Worm (Caenorhabditis elegans) whole organism, early embryonic: ENCODE measurements around the gene srg-57.

Source experiments
- B0310.2 ChIP-seq: sonication (generic microtip); optimal IDR thresholded peaks from 2 replicates; lab custom pipeline; 2016; ENCODE audit warnings: mild to moderate bottlenecking, missing genetic modification characterization, missing compliant biosample characterization
- F13C5.2 ChIP-seq: sonication (generic microtip); optimal IDR thresholded peaks from 2 replicates; lab custom pipeline; 2017; ENCODE audit warnings: mild to moderate bottlenecking, missing genetic modification characterization, inconsistent platforms, missing compliant biosample characterization
- ama-1 ChIP-seq: fragments of 150-350 bp; optimal IDR thresholded peaks from 2 replicates; lab custom pipeline; 2014
- ceh-13 ChIP-seq: fragments of 200-800 bp; sonication (Bioruptor generic); optimal IDR thresholded peaks from 2 replicates; lab custom pipeline; 2018; ENCODE audit warnings: mild to moderate bottlenecking, missing genetic modification characterization, missing compliant biosample characterization
- ceh-36 ChIP-seq: sonication (generic microtip); optimal IDR thresholded peaks from 2 replicates; lab custom pipeline; 2016; ENCODE audit warnings: missing genetic modification characterization, inconsistent platforms, missing compliant biosample characterization
- ets-7 ChIP-seq: sonication (generic microtip); optimal IDR thresholded peaks from 2 replicates; lab custom pipeline; 2016; ENCODE audit warnings: missing genotype, missing genetic modification characterization, missing compliant biosample characterization
- hmbx-1 ChIP-seq: sonication (generic microtip); optimal IDR thresholded peaks from 2 replicates; lab custom pipeline; 2016; ENCODE audit warnings: mild to moderate bottlenecking, missing genetic modification characterization, missing compliant biosample characterization
- hmg-4 ChIP-seq: fragments of 200-800 bp; sonication (Bioruptor generic); optimal IDR thresholded peaks from 2 replicates; lab custom pipeline; 2018; ENCODE audit warnings: mild to moderate bottlenecking, missing genetic modification characterization, missing compliant biosample characterization
- hnd-1 ChIP-seq: sonication (generic microtip); optimal IDR thresholded peaks from 2 replicates; lab custom pipeline; 2016; ENCODE audit warnings: missing genetic modification characterization, missing compliant biosample characterization
- pes-1 ChIP-seq: fragments of 200-800 bp; sonication (Bioruptor generic); IDR thresholded peaks from 2 replicates; pipeline ENCODE4 v1.3.6; 2022; ENCODE audit warnings: missing genetic modification reagents, missing genetic modification characterization, missing compliant biosample characterization
- tbx-11 ChIP-seq: fragments of 200-800 bp; sonication (Bioruptor generic); IDR thresholded peaks from 2 replicates; pipeline ENCODE4 v1.3.6; 2022; ENCODE audit warnings: missing genetic modification characterization, missing compliant biosample characterization
- tbx-37 ChIP-seq: fragments of 200-800 bp; sonication (Bioruptor generic); conservative IDR thresholded peaks from 2 replicates; pipeline ENCODE4 v1.3.6; 2022; ENCODE audit warnings: missing genetic modification reagents, missing genetic modification characterization, missing compliant biosample characterization

DNA sequence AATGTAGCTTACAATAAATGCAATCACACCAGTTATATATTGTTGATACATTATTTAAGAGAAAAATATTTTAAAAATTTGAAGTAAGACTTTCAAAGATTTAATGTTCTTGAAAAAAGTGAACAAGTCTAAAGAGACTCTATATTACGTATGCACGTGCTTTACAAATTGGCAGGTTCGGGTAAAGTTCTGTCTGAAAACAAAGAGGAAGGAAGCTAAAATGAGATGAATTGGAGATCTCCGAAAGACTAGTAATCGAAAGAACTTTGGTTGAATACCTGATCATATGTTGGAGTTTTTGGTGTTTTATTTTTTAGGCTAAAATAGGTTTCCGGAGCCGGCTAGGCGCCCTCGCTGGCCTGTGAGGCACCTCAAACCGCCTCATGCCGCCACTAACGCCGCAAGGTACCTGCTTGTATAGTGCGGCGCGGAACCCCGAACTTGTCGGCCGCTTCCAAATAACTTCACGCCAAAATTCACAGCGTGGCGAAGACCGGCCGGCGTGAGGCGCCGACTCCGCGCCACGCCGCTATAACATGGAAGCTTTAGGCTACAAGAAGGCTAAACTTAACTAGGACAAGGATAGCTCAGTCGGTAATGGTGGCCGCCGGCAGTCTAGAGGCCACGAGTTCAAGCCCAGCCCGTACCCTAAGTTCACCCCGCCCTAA is 23.1 kb upstream of the srg-57 start, which contains the start of gene srx-28:
- TF ChIP-seq ets-7 = no peak
- TF ChIP-seq ceh-36 = no peak
- TF ChIP-seq hmg-4 (GFP tag; lab: Kevin White, UChicago) = no peak
- TF ChIP-seq hnd-1 (tag; lab: Kevin White, UChicago) = no peak
- no peak for TF ChIP-seq hmbx-1 (tag; lab: Kevin White, UChicago)
- no peak for TF ChIP-seq tbx-11
- no peak for TF ChIP-seq ama-1 (lab: Kevin White, UChicago)
- no peak for TF ChIP-seq B0310.2 (tag; lab: Kevin White, UChicago)
- TF ChIP-seq pes-1 (GFP tag; lab: Robert Waterston, UW) = no peak
- TF ChIP-seq tbx-37 = no peak
- TF ChIP-seq F13C5.2 = no peak
- no peak for TF ChIP-seq ceh-13 (GFP tag; lab: Kevin White, UChicago)
